Fruit fly (Drosophila melanogaster) whole organism, adult: ENCODE measurements around the gene CG4502.

Experiments
- CG12768 ChIP-seq: fragments of 200-800 bp; sonication (Bioruptor generic); optimal IDR thresholded peaks from 2 replicates; lab custom pipeline; 2017; ENCODE audit warnings: missing biosample characterization, missing genetic modification characterization, mild to moderate bottlenecking, moderate library complexity, missing genetic modification reagents
- CG1620 ChIP-seq: fragments of 200-800 bp; sonication (Bioruptor generic); optimal IDR thresholded peaks from 2 replicates; lab custom pipeline; 2016; ENCODE audit warnings: missing biosample characterization, missing genetic modification characterization
- CG33017 ChIP-seq: fragments of 200-800 bp; sonication (Bioruptor generic); optimal IDR thresholded peaks from 2 replicates; lab custom pipeline; 2018; ENCODE audit warnings: missing biosample characterization, mild to moderate bottlenecking, missing genetic modification characterization, moderate library complexity
- Clk ChIP-seq: fragments of 200-800 bp; sonication (Bioruptor generic); optimal IDR thresholded peaks from 2 replicates; lab custom pipeline; 2017; ENCODE audit warnings: missing biosample characterization, missing genetic modification characterization
- Crg-1 ChIP-seq: fragments of 200-800 bp; sonication (Bioruptor generic); optimal IDR thresholded peaks from 2 replicates; lab custom pipeline; 2016; ENCODE audit warnings: missing biosample characterization, missing genetic modification characterization
- kay ChIP-seq: fragments of 200-800 bp; sonication (Bioruptor generic); peaks from one replicate; lab custom pipeline; 2016; ENCODE audit warnings: missing biosample characterization, missing genetic modification characterization, borderline replicate concordance
- toe ChIP-seq: fragments of 200-800 bp; sonication (Bioruptor generic); optimal IDR thresholded peaks from 2 replicates; lab custom pipeline; 2016; ENCODE audit warnings: missing biosample characterization, missing genetic modification characterization

DNA sequence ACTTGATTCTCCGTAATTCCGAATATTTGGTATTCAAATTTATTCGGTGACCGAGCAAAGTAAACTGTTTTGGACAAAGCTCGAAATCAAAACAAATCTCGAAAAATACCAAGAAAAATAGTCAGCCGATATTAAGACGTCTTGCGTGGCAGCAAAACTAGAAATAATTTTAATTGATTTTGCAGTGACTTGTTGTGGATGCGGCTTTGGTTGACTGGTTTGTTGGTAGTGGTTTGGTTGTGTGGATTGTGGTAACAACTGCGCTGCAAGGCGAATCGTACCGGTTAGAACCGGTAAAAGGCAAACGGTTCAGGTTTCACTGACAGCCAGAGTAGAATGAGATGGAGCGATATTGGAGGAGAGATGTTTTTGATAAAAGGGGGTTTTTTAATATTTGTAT lies 37.4 kb upstream of the CG4502 start:
- TF ChIP-seq CG1620 (no peak), kay (GFP tag; lab: Kevin White, UChicago) (no peak), CG33017 (tag; lab: Kevin White, UChicago) (no peak), Clk (GFP tag; lab: Kevin White, UChicago) (no peak), CG12768 (GFP tag; lab: Kevin White, UChicago) (no peak), Crg-1 (GFP tag; lab: Kevin White, UChicago) (no peak), toe (GFP tag; lab: Kevin White, UChicago) (no peak)
